Fruit fly (Drosophila melanogaster) Kc167 (cell line): ENCODE measurements around the gene CG15035.

Experiments
- Myc ChIP-seq: fragments of >200 bp; optimal IDR thresholded peaks from 2 replicates; lab custom pipeline; 2017; ENCODE audit warnings: missing external identifiers
- Sin3A ChIP-seq: fragments of >200 bp; optimal IDR thresholded peaks from 2 replicates; lab custom pipeline; 2018; ENCODE audit warnings: missing external identifiers
- h ChIP-seq: fragments of >200 bp; optimal IDR thresholded peaks from 3 replicates; lab custom pipeline; 2018; ENCODE audit warnings: missing external identifiers
- insv ChIP-seq: fragments of >200 bp; optimal IDR thresholded peaks from 3 replicates; lab custom pipeline; 2018; ENCODE audit warnings: missing external identifiers
- psq ChIP-seq: fragments of >200 bp; optimal IDR thresholded peaks from 2 replicates; lab custom pipeline; 2017; ENCODE audit warnings: missing external identifiers
- ttk ChIP-seq: sonication (Bioruptor generic); optimal IDR thresholded peaks from 2 replicates; lab custom pipeline; 2017; ENCODE audit warnings: missing external identifiers

The CG15035 gene

DNA sequence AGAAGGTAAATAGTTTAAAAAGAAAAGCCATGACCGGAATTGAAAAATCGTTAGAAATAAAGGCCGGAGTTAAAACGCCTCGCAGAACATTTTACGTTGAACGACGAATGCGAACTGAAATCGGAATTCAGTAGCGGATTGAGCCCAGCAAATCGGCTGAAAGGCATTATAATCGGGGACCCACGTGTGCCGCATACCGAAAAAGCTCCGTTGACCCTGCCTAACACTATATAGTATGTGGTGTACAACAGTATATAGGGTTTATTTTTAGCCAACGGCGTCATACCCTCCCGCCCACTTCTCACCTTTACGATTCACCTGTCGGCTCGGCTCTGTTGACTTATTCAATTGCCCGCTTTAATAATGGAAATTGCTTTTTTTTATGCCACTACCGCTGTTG lies 8.8 kb upstream of the CG15035 start, which contains the start of gene CG42246:
TSS of gene CG42246 (minus strand) at position 101 of the 400 bp plus-strand sequence.
- no peak for TF ChIP-seq Myc

- no peak for TF ChIP-seq ttk (lab: Kevin White, UChicago)
- TF ChIP-seq Sin3A (lab: Kevin White, UChicago), result no peak
- no peak for TF ChIP-seq insv (lab: Kevin White, UChicago)
- TF ChIP-seq psq (lab: Kevin White, UChicago), result no peak
- no peak for TF ChIP-seq Myc
- no peak for TF ChIP-seq h (lab: Kevin White, UChicago)
Observed at dm6 chrX:7406908-7407307, 3.9 kb upstream of the CG15035 start, which contains the start of gene CG32727. CG32727 (plus strand) TSS chrX:7407208.

DNA sequence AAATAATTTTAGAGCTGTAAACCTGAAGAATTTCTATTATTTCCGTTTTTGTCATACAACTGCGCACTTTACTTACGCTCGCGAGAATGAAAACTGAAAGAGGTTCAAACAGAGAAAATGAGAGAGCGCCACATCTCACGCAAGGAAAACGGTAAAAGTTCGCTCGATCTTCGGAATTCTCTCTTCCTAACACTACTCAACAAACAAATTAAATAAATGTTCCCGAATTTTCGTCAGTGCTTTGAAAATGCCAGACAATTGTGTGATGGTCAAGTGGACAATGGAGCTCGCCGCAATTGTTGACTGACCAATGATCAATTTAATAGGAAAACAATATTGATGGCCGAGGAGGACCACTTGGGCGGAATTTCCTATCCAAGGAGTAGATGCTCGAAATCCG lies 2.7 kb upstream of the CG15035 start, which contains the start of gene CG1677:
TSS of gene CG1677 (minus strand) at position 101 of the 400 bp plus-strand sequence.
- no peak for TF ChIP-seq Sin3A (lab: Kevin White, UChicago)
- TF ChIP-seq Myc, result no peak
- no peak for TF ChIP-seq ttk (lab: Kevin White, UChicago)
- no peak for TF ChIP-seq insv (lab: Kevin White, UChicago)
- no peak for TF ChIP-seq h (lab: Kevin White, UChicago)
- no peak for TF ChIP-seq psq (lab: Kevin White, UChicago)

- TF ChIP-seq ttk (lab: Kevin White, UChicago), result no peak
- TF ChIP-seq Myc, result no peak
- TF ChIP-seq h (lab: Kevin White, UChicago), result no peak
- TF ChIP-seq Sin3A (lab: Kevin White, UChicago), result no peak
- TF ChIP-seq psq (lab: Kevin White, UChicago), result no peak
- TF ChIP-seq insv (lab: Kevin White, UChicago), result no peak
Observed at dm6 chrX:7382890-7383289, 20.1 kb downstream of the CG15035 start, which contains the start of gene CG42781. CG42781 (minus strand) TSS chrX:7382990.

DNA sequence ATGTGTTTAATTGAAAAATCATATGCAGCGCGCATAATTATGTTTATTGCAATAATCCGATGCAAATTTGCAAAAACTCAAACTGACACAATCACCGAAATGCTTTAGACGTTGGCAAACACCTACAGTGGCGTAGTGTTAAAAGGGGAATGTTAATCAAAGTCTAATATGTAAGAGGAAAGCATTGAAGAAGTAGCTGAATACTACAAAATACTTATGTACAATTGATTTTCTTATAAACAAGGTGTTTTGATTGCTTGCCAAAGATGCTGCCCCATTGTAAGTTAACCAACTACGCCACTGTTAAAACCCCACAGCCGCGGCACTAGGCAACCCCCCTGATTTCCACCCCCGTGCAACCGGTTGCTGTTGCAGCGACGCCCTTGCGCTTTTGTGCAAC lies 23.4 kb downstream of the CG15035 start:
- TF ChIP-seq Sin3A (lab: Kevin White, UChicago) (no peak), Myc (no peak), ttk (lab: Kevin White, UChicago) (no peak), psq (lab: Kevin White, UChicago) (no peak), h (lab: Kevin White, UChicago) (no peak), insv (lab: Kevin White, UChicago) (no peak)

- TF ChIP-seq insv (lab: Kevin White, UChicago), result no peak
- TF ChIP-seq h (lab: Kevin White, UChicago), result no peak
- no peak for TF ChIP-seq psq (lab: Kevin White, UChicago)
- TF ChIP-seq ttk (lab: Kevin White, UChicago), result no peak
- TF ChIP-seq Myc, result no peak
- no peak for TF ChIP-seq Sin3A (lab: Kevin White, UChicago)
Observed at dm6 chrX:7377840-7378239, 25.1 kb downstream of the CG15035 start, which contains the start of gene CheA7a. CheA7a (plus strand) TSS chrX:7378140.

DNA sequence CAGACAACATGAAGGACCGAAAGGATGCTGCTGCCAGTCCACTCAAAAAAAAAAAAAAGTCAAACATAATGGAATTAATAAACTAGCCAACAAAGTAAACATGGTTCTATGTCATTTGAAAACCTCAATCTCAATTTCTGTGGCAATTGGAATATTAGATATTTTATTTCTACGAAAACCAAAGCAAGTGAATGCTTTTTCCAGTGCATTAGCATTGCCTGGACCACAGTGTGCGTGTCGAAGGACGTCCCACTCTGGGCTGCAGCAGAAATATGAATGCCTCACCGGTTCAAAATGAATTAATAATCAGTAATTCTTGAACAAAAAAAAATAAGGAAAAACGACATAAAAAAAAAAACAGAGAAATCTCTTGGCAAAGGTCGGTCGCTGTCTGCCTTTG lies 30.5 kb downstream of the CG15035 start:
- no peak for TF ChIP-seq insv (lab: Kevin White, UChicago)
- TF ChIP-seq Sin3A (lab: Kevin White, UChicago), result no peak
- no peak for TF ChIP-seq Myc
- no peak for TF ChIP-seq psq (lab: Kevin White, UChicago)
- no peak for TF ChIP-seq ttk (lab: Kevin White, UChicago)
- TF ChIP-seq h (lab: Kevin White, UChicago), result no peak

dm6 chrX:7368361-7368760 lies 34.6 kb downstream of the CG15035 start:
- TF ChIP-seq Myc (no peak), h (lab: Kevin White, UChicago) (no peak)

- TF ChIP-seq Sin3A (lab: Kevin White, UChicago) (no peak), psq (lab: Kevin White, UChicago) (no peak), ttk (lab: Kevin White, UChicago) (no peak), Myc (no peak), h (lab: Kevin White, UChicago) (no peak), insv (lab: Kevin White, UChicago) (no peak)
Observed at dm6 chrX:7358496-7358895, 44.5 kb downstream of the CG15035 start, which contains the start of gene CG1999. CG1999 (plus strand) TSS chrX:7358796.
